Fruit fly (Drosophila melanogaster) whole organism, embryonic: ENCODE data around the gene lark.

Source experiments
- Abd-B ChIP-seq: fragments of 200-800 bp; sonication (Bioruptor generic); optimal IDR thresholded peaks from 2 replicates; lab custom pipeline; 2018; ENCODE audit warnings: missing biosample characterization, mild to moderate bottlenecking, missing genetic modification characterization, moderate library complexity
- B-H2 ChIP-seq: fragments of 200-800 bp; sonication (Bioruptor generic); optimal IDR thresholded peaks from 2 replicates; lab custom pipeline; 2018; ENCODE audit warnings: missing biosample characterization, mild to moderate bottlenecking, missing genetic modification characterization
- CG11398 ChIP-seq: fragments of 200-800 bp; sonication (Bioruptor generic); optimal IDR thresholded peaks from 2 replicates; lab custom pipeline; 2016; ENCODE audit warnings: missing biosample characterization, missing genetic modification characterization
- CG11696 ChIP-seq: fragments of 200-800 bp; sonication (Bioruptor generic); IDR thresholded peaks from 2 replicates; pipeline ENCODE4 v1.3.6; 2022; ENCODE audit warnings: missing biosample characterization, missing genetic modification characterization
- CG12104 ChIP-seq: fragments of 200-800 bp; sonication (Bioruptor generic); optimal IDR thresholded peaks from 3 replicates; lab custom pipeline; 2016; ENCODE audit warnings: missing biosample characterization, missing genetic modification characterization
- CG12659 ChIP-seq: fragments of 200-800 bp; sonication (Bioruptor generic); optimal IDR thresholded peaks from 3 replicates; lab custom pipeline; 2017; ENCODE audit warnings: mild to moderate bottlenecking, missing biosample characterization, missing genetic modification reagents, missing genetic modification characterization
- CG12744 ChIP-seq: fragments of 200-800 bp; sonication (Bioruptor generic); optimal IDR thresholded peaks from 2 replicates; lab custom pipeline; 2016; ENCODE audit warnings: missing biosample characterization, missing genetic modification characterization
- CG13123 ChIP-seq: fragments of 200-800 bp; sonication (Bioruptor generic); optimal IDR thresholded peaks from 2 replicates; lab custom pipeline; 2016; ENCODE audit warnings: missing biosample characterization, missing genetic modification characterization
- CG13624 ChIP-seq: fragments of 200-800 bp; sonication (Bioruptor generic); optimal IDR thresholded peaks from 2 replicates; lab custom pipeline; 2016; ENCODE audit warnings: missing biosample characterization, missing genetic modification characterization
- CG14860 ChIP-seq: fragments of 200-800 bp; sonication (Bioruptor generic); IDR thresholded peaks from 3 replicates; pipeline ENCODE4 v1.3.6; 2022; ENCODE audit warnings: missing biosample characterization, missing genetic modification characterization; ENCODE audit not compliant: partially characterized antibody
- CG15011 ChIP-seq: fragments of 200-800 bp; sonication (Bioruptor generic); optimal IDR thresholded peaks from 3 replicates; lab custom pipeline; 2018; ENCODE audit warnings: missing biosample characterization, mild to moderate bottlenecking, missing genetic modification characterization
- CG15269 ChIP-seq: fragments of 200-800 bp; sonication (Bioruptor generic); optimal IDR thresholded peaks from 2 replicates; lab custom pipeline; 2018; ENCODE audit warnings: missing biosample characterization, mild to moderate bottlenecking, missing genetic modification characterization, moderate library complexity
- CG1647 ChIP-seq: fragments of 200-800 bp; sonication (Bioruptor generic); optimal IDR thresholded peaks from 3 replicates; lab custom pipeline; 2016; ENCODE audit warnings: missing biosample characterization, missing genetic modification characterization
- CG17829 ChIP-seq: fragments of 200-800 bp; optimal IDR thresholded peaks from 2 replicates; lab custom pipeline; 2019; ENCODE audit warnings: missing biosample characterization, mild to moderate bottlenecking, missing genetic modification characterization, moderate library complexity
- CG1832 ChIP-seq: fragments of 200-800 bp; sonication (Bioruptor generic); optimal IDR thresholded peaks from 2 replicates; lab custom pipeline; 2017; ENCODE audit warnings: missing biosample characterization, mild to moderate bottlenecking, missing genetic modification characterization, inconsistent platforms
- CG31365 ChIP-seq: fragments of 200-800 bp; sonication (Bioruptor generic); optimal IDR thresholded peaks from 2 replicates; lab custom pipeline; 2018; ENCODE audit warnings: missing biosample characterization, mild to moderate bottlenecking, missing genetic modification characterization
- CG6175 ChIP-seq: fragments of 200-800 bp; sonication (Bioruptor generic); IDR thresholded peaks from 3 replicates; pipeline ENCODE4 v1.3.6; 2022; ENCODE audit warnings: missing biosample characterization, missing genetic modification characterization
- CG7357 ChIP-seq: fragments of 200-800 bp; sonication (Bioruptor generic); IDR thresholded peaks from 3 replicates; pipeline ENCODE4 v1.3.6; 2022; ENCODE audit warnings: missing biosample characterization, missing genetic modification characterization
- CG7963 ChIP-seq: fragments of 200-800 bp; sonication (Bioruptor generic); IDR thresholded peaks from 3 replicates; pipeline ENCODE4 v1.3.6; 2022; ENCODE audit warnings: missing biosample characterization, missing genetic modification characterization; ENCODE audit not compliant: partially characterized antibody
- Dad ChIP-seq: fragments of 200-800 bp; sonication (Bioruptor generic); optimal IDR thresholded peaks from 3 replicates; lab custom pipeline; 2016; ENCODE audit warnings: missing biosample characterization, missing genetic modification characterization
- Dbx ChIP-seq: fragments of 200-800 bp; sonication (Bioruptor generic); IDR thresholded peaks from 3 replicates; pipeline ENCODE4 v1.3.6; 2022; ENCODE audit warnings: missing biosample characterization, missing genetic modification characterization
- Deaf1 ChIP-seq: fragments of 200-800 bp; optimal IDR thresholded peaks from 3 replicates; lab custom pipeline; 2019; ENCODE audit warnings: missing biosample characterization, mild to moderate bottlenecking, missing genetic modification characterization, moderate library complexity
- Dek ChIP-seq: fragments of 200-800 bp; sonication (Bioruptor generic); optimal IDR thresholded peaks from 3 replicates; lab custom pipeline; 2019; ENCODE audit warnings: missing biosample characterization, mild to moderate bottlenecking, missing genetic modification characterization, moderate library complexity
- Dip2 ChIP-seq: fragments of 200-800 bp; sonication (Bioruptor generic); IDR thresholded peaks from 2 replicates; pipeline ENCODE4 v1.3.6; 2022; ENCODE audit warnings: missing biosample characterization, missing genetic modification characterization
- Elba2 ChIP-seq: fragments of 200-800 bp; sonication (Bioruptor generic); optimal IDR thresholded peaks from 3 replicates; lab custom pipeline; 2016; ENCODE audit warnings: missing biosample characterization, missing genetic modification characterization
- HLH4C ChIP-seq: fragments of 200-800 bp; sonication (Bioruptor generic); IDR thresholded peaks from 3 replicates; pipeline ENCODE4 v1.3.6; 2022; ENCODE audit warnings: missing biosample characterization, missing genetic modification characterization; ENCODE audit not compliant: partially characterized antibody
- Kr ChIP-seq: fragments of 200-800 bp; sonication (Bioruptor generic); optimal IDR thresholded peaks from 2 replicates; lab custom pipeline; 2017; ENCODE audit warnings: missing biosample characterization, mild to moderate bottlenecking, missing genetic modification characterization
- Poxn ChIP-seq: fragments of 200-800 bp; sonication (Bioruptor generic); IDR thresholded peaks from 2 replicates; pipeline ENCODE4 v1.3.6; 2022; ENCODE audit warnings: missing biosample characterization, missing genetic modification characterization
- Trl ChIP-seq, 3 experiments: fragments of >200 bp in 2 of 3; fragments of 200-800 bp in 1 of 3; sonication (Bioruptor generic) in 1 of 3; optimal IDR thresholded peaks; 2 replicates in 1 of 3; 3 replicates in 2 of 3; lab custom pipeline; 2016 to 2017; ENCODE audit warnings: missing biosample characterization in 1 of 3, missing genetic modification characterization in 1 of 3
- Usf ChIP-seq: fragments of 200-800 bp; sonication (Bioruptor generic); optimal IDR thresholded peaks from 2 replicates; lab custom pipeline; 2017; ENCODE audit warnings: missing genotype, missing biosample characterization, missing genetic modification characterization
- Xrp1 ChIP-seq: fragments of 200-800 bp; sonication (Bioruptor generic); IDR thresholded peaks from 2 replicates; pipeline ENCODE4 v1.3.6; 2022; ENCODE audit warnings: missing biosample characterization, missing genetic modification characterization
- ac ChIP-seq: fragments of 200-800 bp; sonication (Bioruptor generic); optimal IDR thresholded peaks from 3 replicates; lab custom pipeline; 2017; ENCODE audit warnings: missing biosample characterization, mild to moderate bottlenecking, missing genetic modification characterization
- ara ChIP-seq: fragments of 200-800 bp; sonication (Bioruptor generic); IDR thresholded peaks from 2 replicates; pipeline ENCODE4 v1.3.6; 2022; ENCODE audit warnings: missing biosample characterization, missing genetic modification characterization
- bbx ChIP-seq: fragments of 200-800 bp; sonication (Bioruptor generic); IDR thresholded peaks from 2 replicates; pipeline ENCODE4 v1.3.6; 2022; ENCODE audit warnings: missing biosample characterization, missing genetic modification characterization; ENCODE audit not compliant: partially characterized antibody
- dati ChIP-seq: fragments of 200-800 bp; sonication (Bioruptor generic); IDR thresholded peaks from 2 replicates; pipeline ENCODE4 v1.3.6; 2022; ENCODE audit warnings: missing biosample characterization, missing genetic modification characterization
- dimm ChIP-seq: fragments of 200-800 bp; sonication (Bioruptor generic); IDR thresholded peaks from 2 replicates; pipeline ENCODE4 v1.3.6; 2022; ENCODE audit warnings: missing biosample characterization, missing genetic modification characterization
- jigr1 ChIP-seq: fragments of 200-800 bp; sonication (Bioruptor generic); IDR thresholded peaks from 3 replicates; pipeline ENCODE4 v1.3.6; 2022; ENCODE audit warnings: missing biosample characterization, missing genetic modification characterization
- jing ChIP-seq: fragments of 200-800 bp; sonication (Bioruptor generic); optimal IDR thresholded peaks from 2 replicates; lab custom pipeline; 2018; ENCODE audit warnings: missing biosample characterization, mild to moderate bottlenecking, missing genetic modification characterization
- kah ChIP-seq: fragments of 200-800 bp; sonication (Bioruptor generic); optimal IDR thresholded peaks from 2 replicates; lab custom pipeline; 2018; ENCODE audit warnings: missing biosample characterization, mild to moderate bottlenecking, missing genetic modification characterization
- ken ChIP-seq: fragments of 200-800 bp; sonication (Bioruptor generic); IDR thresholded peaks from 3 replicates; pipeline ENCODE4 v1.3.6; 2022; ENCODE audit warnings: missing biosample characterization, missing genetic modification characterization
- lbe ChIP-seq: fragments of 200-800 bp; sonication (Bioruptor generic); optimal IDR thresholded peaks from 2 replicates; lab custom pipeline; 2016; ENCODE audit warnings: missing biosample characterization, mild to moderate bottlenecking, missing genetic modification characterization
- lov ChIP-seq, 2 experiments: fragments of 200-800 bp in 1 of 2; fragments of >200 bp in 1 of 2; sonication (Bioruptor generic) in 1 of 2; IDR thresholded peaks in 1 of 2; optimal IDR thresholded peaks in 1 of 2; 2 replicates in 1 of 2; 3 replicates in 1 of 2; pipeline versions ENCODE4 v1.3.6 to Lab custom; 2017 to 2022; ENCODE audit warnings: missing biosample characterization in 1 of 2, missing genetic modification characterization in 1 of 2
- nau ChIP-seq: fragments of 200-800 bp; sonication (Bioruptor generic); optimal IDR thresholded peaks from 3 replicates; lab custom pipeline; 2017; ENCODE audit warnings: missing biosample characterization, mild to moderate bottlenecking, missing genetic modification characterization, missing genetic modification reagents
- onecut ChIP-seq: fragments of 200-800 bp; sonication (Bioruptor generic); IDR thresholded peaks from 2 replicates; pipeline ENCODE4 v1.3.6; 2022; ENCODE audit warnings: missing biosample characterization, missing genetic modification characterization
- pnt ChIP-seq: fragments of 200-800 bp; sonication (Bioruptor generic); optimal IDR thresholded peaks from 3 replicates; lab custom pipeline; 2016; ENCODE audit warnings: missing biosample characterization, missing genetic modification characterization
- sug ChIP-seq: fragments of 200-800 bp; optimal IDR thresholded peaks from 2 replicates; lab custom pipeline; 2019; ENCODE audit warnings: missing biosample characterization, mild to moderate bottlenecking, missing genetic modification characterization, moderate library complexity
- tna ChIP-seq: fragments of 200-800 bp; sonication (Bioruptor generic); IDR thresholded peaks from 2 replicates; pipeline ENCODE4 v1.3.6; 2022; ENCODE audit warnings: missing biosample characterization, missing genetic modification characterization; ENCODE audit not compliant: partially characterized antibody
- toy ChIP-seq: fragments of 200-800 bp; sonication (Bioruptor generic); IDR thresholded peaks from 2 replicates; pipeline ENCODE4 v1.3.6; 2022; ENCODE audit warnings: missing biosample characterization, missing genetic modification characterization
- trem ChIP-seq: fragments of 200-800 bp; optimal IDR thresholded peaks from 3 replicates; lab custom pipeline; 2019; ENCODE audit warnings: missing biosample characterization, mild to moderate bottlenecking, missing genetic modification characterization, moderate library complexity
- zen2 ChIP-seq: fragments of 200-800 bp; sonication (Bioruptor generic); IDR thresholded peaks from 3 replicates; pipeline ENCODE4 v1.3.6; 2022; ENCODE audit warnings: missing biosample characterization, missing genetic modification characterization; ENCODE audit not compliant: partially characterized antibody

Gene lark

DNA sequence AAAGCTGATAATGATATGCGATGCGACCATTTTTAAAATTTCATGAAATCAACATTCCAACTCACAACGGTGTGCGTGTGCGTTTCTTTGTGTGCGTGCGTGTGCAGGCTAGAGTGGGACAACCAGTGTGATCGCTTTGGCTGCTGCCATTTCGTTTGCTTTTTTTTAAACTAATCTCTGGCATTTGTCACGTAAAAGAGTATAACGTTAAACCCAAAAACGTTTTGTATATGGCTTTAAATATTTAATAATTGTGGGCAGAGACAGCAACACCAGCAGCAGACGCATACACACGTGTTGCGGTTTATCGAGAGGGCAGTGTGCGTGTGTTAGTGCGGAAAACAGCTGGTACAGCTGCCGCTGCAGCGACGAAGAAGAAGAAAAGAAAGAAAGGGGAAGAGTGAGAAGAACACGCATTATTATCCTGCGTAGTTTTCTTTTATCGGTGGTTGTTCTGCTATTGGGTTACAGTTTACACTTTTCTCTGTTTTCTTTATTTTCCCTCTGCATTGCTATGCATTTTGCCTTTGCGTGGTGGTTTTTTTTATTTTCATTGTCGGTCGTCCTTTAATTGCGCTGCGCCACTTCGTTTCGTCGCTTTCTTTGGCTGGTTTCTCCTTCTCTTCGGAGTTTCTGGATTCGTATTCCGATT is 31.3 kb downstream of the lark start (continued):
- TF ChIP-seq ac (peak; percentile 68), CG12104 (GFP tag; lab: Kevin White, UChicago) (no peak), CG14860 (GFP tag; lab: Robert Waterston, UW) (no peak), toy (no peak), jigr1 (GFP tag; lab: Robert Waterston, UW) (no peak), B-H2 (GFP tag; lab: Kevin White, UChicago) (no peak), Abd-B (GFP tag; lab: Kevin White, UChicago) (no peak), lbe (GFP tag; lab: Kevin White, UChicago) (no peak), HLH4C (GFP tag; lab: Robert Waterston, UW) (no peak), nau (GFP tag; lab: Kevin White, UChicago) (no peak), CG15011 (GFP tag; lab: Kevin White, UChicago) (no peak), Dek (tag; lab: Kevin White, UChicago) (no peak), Kr (GFP tag; lab: Kevin White, UChicago) (peak; percentile 47), Xrp1 (GFP tag; lab: Robert Waterston, UW) (no peak), dimm (GFP tag; lab: Robert Waterston, UW) (no peak), CG13624 (no peak), CG6175 (GFP tag; lab: Robert Waterston, UW) (no peak), CG31365 (tag; lab: Kevin White, UChicago) (no peak), CG7357 (no peak), Dad (GFP tag; lab: Kevin White, UChicago) (no peak), Dip2 (GFP tag; lab: Robert Waterston, UW) (no peak), zen2 (GFP tag; lab: Robert Waterston, UW) (no peak), CG12659 (GFP tag; lab: Kevin White, UChicago) (peak; percentile 37), pnt (GFP tag; lab: Kevin White, UChicago) (no peak), CG17829 (tag; lab: Kevin White, UChicago) (peak; percentile 19), Dbx (no peak), CG11696 (no peak), CG7963 (GFP tag; lab: Robert Waterston, UW) (no peak), jing (GFP tag; lab: Kevin White, UChicago) (no peak), ken (GFP tag; lab: Robert Waterston, UW) (no peak), sug (tag; lab: Kevin White, UChicago) (peak; percentile 1), CG12744 (GFP tag; lab: Kevin White, UChicago) (no peak), trem (tag; lab: Kevin White, UChicago) (no peak), Elba2 (GFP tag; lab: Kevin White, UChicago) (no peak), CG15269 (no peak), dati (no peak), tna (GFP tag; lab: Robert Waterston, UW) (no peak; the same call in 1 of the 2 replicates), lov (optimal IDR thresholded peaks at IDR 0.05; lab: Kevin White, UChicago) (no peak), lov (GFP tag; IDR thresholded peaks at IDR 0.05; lab: Robert Waterston, UW) (no peak), CG13123 (GFP tag; lab: Kevin White, UChicago) (no peak), Trl (optimal IDR thresholded peaks at IDR 0.05; lab: Kevin White, UChicago) (no peak), Trl (GFP tag; optimal IDR thresholded peaks at IDR 0.05; lab: Kevin White, UChicago) (no peak), ara (GFP tag; lab: Robert Waterston, UW) (no peak), CG1832 (peak; percentile 58), CG1647 (no peak), Poxn (no peak), Deaf1 (tag; lab: Kevin White, UChicago) (peak; percentile 29), bbx (GFP tag; lab: Robert Waterston, UW) (no peak; the same call in 1 of the 2 replicates), kah (GFP tag; lab: Kevin White, UChicago) (peak; percentile 73), onecut (GFP tag; lab: Robert Waterston, UW) (no peak), Usf (GFP tag; lab: Kevin White, UChicago) (no peak), CG11398 (GFP tag; lab: Kevin White, UChicago) (no peak)
